Worm (Caenorhabditis elegans) whole organism, L4/young adult: ENCODE data around the gene ZC239.13.

Source experiments
- W03F9.2 ChIP-seq: fragments of 150-350 bp; optimal IDR thresholded peaks from 2 replicates; lab custom pipeline; 2014; ENCODE audit warnings: missing biosample characterization, missing genetic modification characterization
- him-1 ChIP-seq: sonication (generic microtip); optimal IDR thresholded peaks from 2 replicates; lab custom pipeline; 2016; ENCODE audit warnings: missing genotype, missing genetic modification reagents, missing genetic modification characterization, missing compliant biosample characterization

DNA sequence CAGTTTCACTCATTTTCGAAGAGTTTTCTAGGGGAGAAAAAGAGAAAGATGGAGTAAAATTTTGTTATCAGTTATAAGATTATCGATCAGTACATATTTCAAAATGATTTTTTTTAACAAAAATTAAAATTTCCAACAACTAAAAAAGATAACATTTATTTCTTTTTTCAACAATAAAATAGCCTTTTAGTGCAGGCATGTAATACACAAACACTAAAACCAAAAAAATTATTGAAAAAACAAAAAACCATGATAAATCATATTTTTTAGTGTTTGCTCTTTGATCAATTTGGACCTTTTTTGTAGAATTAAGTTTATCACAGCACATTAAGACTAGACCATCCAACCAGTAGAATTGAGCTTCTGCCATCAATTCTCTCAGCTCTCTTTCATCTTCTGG, 2.0 kb upstream of the ZC239.13 start, which contains the start of gene ZC239.15:
- TF ChIP-seq him-1 (tag; lab: Kevin White, UChicago) (no peak), W03F9.2 (tag; lab: Kevin White, UChicago) (no peak)
